Worm (Caenorhabditis elegans) whole organism, L2 larva: ENCODE measurements around the gene hal-2.

Experiments
- C34F6.9 ChIP-seq: fragments of 150-350 bp; optimal IDR thresholded peaks from 2 replicates; lab custom pipeline; 2014; ENCODE audit warnings: missing biosample characterization, missing genetic modification characterization
- lin-11 ChIP-seq: fragments of 150-350 bp; sonication (generic microtip); optimal IDR thresholded peaks from 2 replicates; lab custom pipeline; 2014; ENCODE audit warnings: missing biosample characterization, missing genetic modification characterization, inconsistent platforms, mixed read lengths
- nhr-11 ChIP-seq: fragments of 150-350 bp; optimal IDR thresholded peaks from 2 replicates; lab custom pipeline; 2014; ENCODE audit warnings: missing biosample characterization, missing genetic modification characterization
- nhr-237 ChIP-seq: fragments of 150-350 bp; optimal IDR thresholded peaks from 2 replicates; lab custom pipeline; 2014; ENCODE audit warnings: missing biosample characterization, missing genetic modification characterization

DNA sequence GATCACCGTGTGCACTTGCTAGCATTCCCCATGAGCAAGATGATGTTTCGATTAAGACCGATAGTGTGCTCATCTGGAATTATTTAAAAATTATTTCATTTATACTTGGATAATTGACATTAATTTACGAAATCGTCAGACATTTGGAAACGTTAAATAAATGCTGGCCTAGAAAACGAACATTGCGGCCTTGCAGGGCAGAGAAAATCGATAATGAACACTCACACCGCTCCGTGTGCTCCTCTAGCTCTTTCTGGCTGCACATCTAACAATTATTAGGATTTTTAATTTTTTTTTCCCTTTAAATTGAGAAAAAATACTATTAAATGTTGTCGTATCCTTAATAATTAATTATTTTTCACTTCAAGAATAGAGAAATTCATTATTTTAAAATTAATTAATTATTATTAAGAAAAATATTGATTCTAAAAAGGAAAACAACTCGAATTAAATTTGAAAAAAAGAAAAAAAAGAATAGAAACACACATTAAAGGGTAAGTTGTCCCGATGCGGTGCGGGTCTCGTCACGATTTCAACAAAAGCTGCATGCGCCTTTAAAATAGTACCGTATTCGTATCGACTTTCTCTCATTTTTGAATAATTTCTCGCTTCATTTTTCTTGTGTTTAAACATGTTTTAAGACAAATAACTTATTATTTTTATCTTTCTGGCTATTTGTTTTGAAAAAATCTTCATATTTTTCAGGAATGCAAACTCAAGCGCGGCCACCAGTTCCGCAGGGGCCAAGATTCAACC, 31.5 kb upstream of the hal-2 start, which contains the start of the genes gtf-2H3 and ham-3:
- TF ChIP-seq nhr-11 (tag; lab: Kevin White, UChicago) (no peak), lin-11 (no peak), nhr-237 (no peak), C34F6.9 (tag; lab: Kevin White, UChicago) (peak; percentile 40)
